Fruit fly (Drosophila melanogaster): ENCODE data around the gene Fer2LCH.
A peak's percentile ranks its signal among the peaks of the same experiment; 100 is the strongest.

Gene Fer2LCH

DNA sequence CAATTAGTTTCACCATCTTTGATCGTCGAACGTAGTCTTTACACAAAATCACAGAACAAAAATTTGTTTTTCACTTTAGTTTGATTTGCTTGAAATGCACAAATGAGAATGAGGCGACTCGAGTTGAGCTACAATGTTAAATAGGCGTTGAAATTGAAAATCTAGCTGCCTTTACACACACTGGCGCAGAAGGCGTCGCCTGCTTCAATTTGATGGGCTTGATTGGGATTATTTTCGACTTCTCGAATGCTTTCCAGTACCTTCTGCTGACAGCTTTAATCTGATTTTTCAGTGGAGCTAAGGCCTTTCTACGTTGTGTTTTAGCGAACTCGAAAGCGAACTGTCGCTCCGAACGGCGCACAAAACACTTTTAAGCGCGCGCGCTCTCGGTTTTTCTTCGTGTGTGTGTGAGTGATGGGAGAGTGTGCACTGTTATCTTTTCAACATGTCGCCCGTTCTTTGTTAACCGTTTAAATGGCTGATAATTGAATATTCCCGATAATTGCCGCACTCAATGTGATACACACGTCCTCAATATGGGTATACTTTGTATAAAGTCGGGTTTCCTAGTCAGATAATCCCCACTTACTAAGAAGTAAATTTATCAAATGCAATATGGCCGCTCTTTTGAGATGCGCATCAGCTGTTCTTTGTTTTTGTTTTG, at the start of gene Fer2LCH, which contains the start of gene Fer1HCH:
Gene Fer2LCH, plus strand, starts transcription at position 290 of the 664 bp plus-strand sequence.
Gene Fer1HCH, minus strand, starts transcription at position 664 of the 664 bp plus-strand sequence.
- TF ChIP-seq esn (GFP tag; optimal IDR thresholded peaks at IDR 0.05): no peak
- no peak for TF ChIP-seq achi (GFP tag; optimal IDR thresholded peaks at IDR 0.05)
- TF ChIP-seq spab (GFP tag; optimal IDR thresholded peaks at IDR 0.05): no peak
- no peak for TF ChIP-seq CG15336 (GFP tag; IDR thresholded peaks at IDR 0.05)

DNA sequence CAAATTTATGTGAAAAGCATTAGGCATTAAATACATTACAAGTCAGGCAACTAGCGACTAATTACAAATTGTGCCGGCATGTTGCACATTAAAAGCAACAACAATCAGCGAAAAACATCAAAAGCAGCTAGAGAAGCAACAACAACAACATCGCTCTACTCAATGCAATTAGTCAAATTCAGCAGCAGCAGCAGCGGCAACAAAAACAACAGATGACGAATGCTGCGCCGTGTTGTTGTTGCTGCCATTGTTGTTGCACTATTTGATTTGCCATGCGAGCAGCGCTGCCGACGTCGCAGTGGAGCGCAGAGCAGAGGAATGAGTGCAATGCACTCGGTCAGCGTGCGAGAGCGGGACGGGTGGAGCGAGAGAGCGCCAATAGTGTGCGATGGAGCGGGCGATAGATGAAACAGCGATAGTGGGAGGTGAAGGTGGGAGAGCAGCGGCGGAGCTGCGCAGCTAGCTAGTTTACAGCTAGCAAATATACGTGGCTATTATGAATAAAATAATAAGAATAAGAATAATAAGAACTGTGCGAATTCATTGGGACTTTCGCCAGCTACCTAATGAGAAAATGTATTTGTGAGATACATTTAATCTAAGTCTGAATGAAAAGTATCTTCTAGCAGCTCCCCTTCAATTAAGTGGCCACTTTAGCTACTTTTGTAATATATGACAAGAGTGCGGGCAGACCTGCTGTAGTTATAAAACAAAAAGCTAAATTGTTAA, 49.5 kb upstream of the Fer2LCH start:
- TF ChIP-seq CG8632 (GFP tag; optimal IDR thresholded peaks at IDR 0.05) (no peak), CG11762 (GFP tag; optimal IDR thresholded peaks at IDR 0.05; ENCODE audit: insufficient read depth) (no peak), vri (GFP tag; optimal IDR thresholded peaks at IDR 0.05) (no peak), Sox14 (GFP tag; optimal IDR thresholded peaks at IDR 0.05) (no peak), esn (GFP tag; optimal IDR thresholded peaks at IDR 0.05) (no peak), CG6854 (GFP tag; optimal IDR thresholded peaks at IDR 0.05) (no peak), CG10631 (GFP tag; optimal IDR thresholded peaks at IDR 0.05) (no peak), fkh (GFP tag; optimal IDR thresholded peaks at IDR 0.05) (peak; percentile 23), Smox (GFP tag; optimal IDR thresholded peaks at IDR 0.05) (no peak), CG9139 (GFP tag; optimal IDR thresholded peaks at IDR 0.05) (no peak), CG8319 (GFP tag; optimal IDR thresholded peaks at IDR 0.05) (no peak), CG11902 (GFP tag; optimal IDR thresholded peaks at IDR 0.05) (no peak), dac (GFP tag; optimal IDR thresholded peaks at IDR 0.05) (no peak), CG1621 (tag; optimal IDR thresholded peaks at IDR 0.05) (no peak), topi (GFP tag; optimal IDR thresholded peaks at IDR 0.05) (no peak), OdsH (GFP tag; optimal IDR thresholded peaks at IDR 0.05) (no peak), CG8119 (GFP tag; IDR thresholded peaks at IDR 0.05) (no peak), CG4318 (GFP tag; optimal IDR thresholded peaks at IDR 0.05) (peak; percentile 23), ss (GFP tag; optimal IDR thresholded peaks at IDR 0.05) (no peak), CG7368 (GFP tag; optimal IDR thresholded peaks at IDR 0.05) (no peak), dsx (GFP tag; optimal IDR thresholded peaks at IDR 0.05; ENCODE audit: poor library complexity, severe bottlenecking) (peak; percentile 37), cyc (GFP tag; optimal IDR thresholded peaks at IDR 0.05) (no peak), CG32006 (GFP tag; optimal IDR thresholded peaks at IDR 0.05) (peak; percentile 53), Hr4 (GFP tag; optimal IDR thresholded peaks at IDR 0.05) (peak; percentile 57), CG15336 (GFP tag; IDR thresholded peaks at IDR 0.05) (no peak), achi (GFP tag; optimal IDR thresholded peaks at IDR 0.05) (no peak), CG6163 (GFP tag; IDR thresholded peaks at IDR 0.05) (peak; percentile 48; the same call in 2 of the 3 replicates), Sox102F (GFP tag; optimal IDR thresholded peaks at IDR 0.05) (no peak), CG6808 (GFP tag; optimal IDR thresholded peaks at IDR 0.05) (no peak), Ets96B (tag; optimal IDR thresholded peaks at IDR 0.05) (no peak), CG34406 (GFP tag; optimal IDR thresholded peaks at IDR 0.05) (no peak), svp (GFP tag) (peak; percentile 56), CG31627 (GFP tag; optimal IDR thresholded peaks at IDR 0.05) (no peak), Eip93F (GFP tag; optimal IDR thresholded peaks at IDR 0.05) (no peak), net (GFP tag; optimal IDR thresholded peaks at IDR 0.05) (no peak), CG16779 (tag; optimal IDR thresholded peaks at IDR 0.05) (no peak), Hr39 (GFP tag; optimal IDR thresholded peaks at IDR 0.05) (no peak), pdm3 (GFP tag; optimal IDR thresholded peaks at IDR 0.05) (peak; percentile 18), Met (GFP tag; optimal IDR thresholded peaks at IDR 0.05) (no peak), salr (GFP tag; optimal IDR thresholded peaks at IDR 0.05) (peak in 1 of 2 experiments; percentile 46), CG10669 (GFP tag; optimal IDR thresholded peaks at IDR 0.05) (no peak), eg (GFP tag; IDR thresholded peaks at IDR 0.05) (peak; percentile 8; the same call in 2 of the 3 replicates), Blimp-1 (GFP tag; optimal IDR thresholded peaks at IDR 0.05) (no peak), fd85E (GFP tag; optimal IDR thresholded peaks at IDR 0.05) (no peak), Ets21C (GFP tag; optimal IDR thresholded peaks at IDR 0.05) (no peak), Eip78C (GFP tag) (peak; percentile 49)

Measured in whole organism, prepupa.